Fruit fly (Drosophila melanogaster) whole organism: Measurements from ENCODE around the gene amd.

Source experiments
- CG8478 ChIP-seq: fragments of >200 bp; optimal IDR thresholded peaks from 2 replicates; lab custom pipeline; 2018; ENCODE audit warnings: inconsistent platforms
- Dll ChIP-seq: fragments of >200 bp; optimal IDR thresholded peaks from 2 replicates; lab custom pipeline; 2017
- EcR ChIP-seq, 2 experiments: fragments of >200 bp; optimal IDR thresholded peaks; 2 replicates each; lab custom pipeline; 2017; ENCODE audit warnings: missing biosample characterization in 2 of 2, missing genetic modification characterization in 2 of 2, missing genetic modification reagents in 2 of 2
- pan ChIP-seq: fragments of >200 bp; optimal IDR thresholded peaks from 2 replicates; lab custom pipeline; 2017
- psq ChIP-seq: fragments of >200 bp; optimal IDR thresholded peaks from 2 replicates; lab custom pipeline; 2017
- usp ChIP-seq: fragments of >200 bp; optimal IDR thresholded peaks from 2 replicates; lab custom pipeline; 2017; ENCODE audit warnings: missing biosample characterization, missing genetic modification characterization, mixed read lengths

Gene amd

dm6 chr2L:19146645-19147044, 36.7 kb downstream of the amd start:
- TF ChIP-seq Dll (no peak), pan (no peak), CG8478 (lab: Kevin White, UChicago) (no peak)

- peak in 1 of 2 experiments; percentile 52 for TF ChIP-seq EcR (GFP tag; optimal IDR thresholded peaks at IDR 0.05; lab: Kevin White, UChicago)
- TF ChIP-seq psq (lab: Kevin White, UChicago): no peak
Measured at dm6 chr2L:19154893-19155389, 45.0 kb downstream of the amd start.

dm6 chr2L:19155937-19156736, 46.2 kb downstream of the amd start:
- TF ChIP-seq EcR (GFP tag; optimal IDR thresholded peaks at IDR 0.05; lab: Kevin White, UChicago): peak in 1 of 2 experiments; percentile 67
- TF ChIP-seq Dll: no peak
- no peak for TF ChIP-seq pan
- no peak for TF ChIP-seq usp (GFP tag; lab: Kevin White, UChicago)
- TF ChIP-seq psq (lab: Kevin White, UChicago): no peak
- no peak for TF ChIP-seq CG8478 (lab: Kevin White, UChicago)

dm6 chr2L:19156737-19157287, 46.9 kb downstream of the amd start:
- no peak for TF ChIP-seq CG8478 (lab: Kevin White, UChicago)
- TF ChIP-seq EcR (GFP tag; optimal IDR thresholded peaks at IDR 0.05; lab: Kevin White, UChicago): peak in 1 of 2 experiments; percentile 81

- TF ChIP-seq pan (no peak), Dll (peak; percentile 82), EcR (GFP tag; optimal IDR thresholded peaks at IDR 0.05; lab: Kevin White, UChicago) (peak; percentile 32 to 86)
Measured at dm6 chr2L:19158005-19158666, 48.2 kb downstream of the amd start.

dm6 chr2L:19158679-19159551, 49.0 kb downstream of the amd start:
- TF ChIP-seq usp (GFP tag; lab: Kevin White, UChicago) (no peak), pan (no peak), EcR (GFP tag; optimal IDR thresholded peaks at IDR 0.05; lab: Kevin White, UChicago) (peak; percentile 48 to 86), psq (lab: Kevin White, UChicago) (no peak), CG8478 (lab: Kevin White, UChicago) (no peak), Dll (no peak)

- TF ChIP-seq psq (lab: Kevin White, UChicago) (no peak), CG8478 (lab: Kevin White, UChicago) (no peak), Dll (no peak), usp (GFP tag; lab: Kevin White, UChicago) (no peak), EcR (GFP tag; optimal IDR thresholded peaks at IDR 0.05; lab: Kevin White, UChicago) (no peak), pan (no peak)
Measured at dm6 chr2L:19159552-19160406, 49.8 kb downstream of the amd start.

- no peak for TF ChIP-seq usp (GFP tag; lab: Kevin White, UChicago)
- no peak for TF ChIP-seq psq (lab: Kevin White, UChicago)
- peak; percentile 82 for TF ChIP-seq Dll
- TF ChIP-seq EcR (GFP tag; optimal IDR thresholded peaks at IDR 0.05; lab: Kevin White, UChicago): peak in 1 of 2 experiments; percentile 94
- no peak for TF ChIP-seq CG8478 (lab: Kevin White, UChicago)
Measured at dm6 chr2L:19161307-19161999, 51.5 kb downstream of the amd start.

- TF ChIP-seq Dll (no peak), usp (GFP tag; lab: Kevin White, UChicago) (no peak)
Measured at dm6 chr2L:19162330-19163100, 52.6 kb downstream of the amd start.
